Fruit fly (Drosophila melanogaster): ENCODE results near the gene ppk5.

Gene ppk5

dm6 chr3L:21534360-21534759, at the start of gene ppk5:
Gene ppk5 (plus strand): TSS chr3L:21534660.
- TF ChIP-seq Dll (optimal IDR thresholded peaks at IDR 0.05) (no peak), usp (GFP tag; optimal IDR thresholded peaks at IDR 0.05) (no peak), pan (optimal IDR thresholded peaks at IDR 0.05) (no peak), CG8478 (optimal IDR thresholded peaks at IDR 0.05) (no peak), EcR (GFP tag; optimal IDR thresholded peaks at IDR 0.05) (no peak), psq (optimal IDR thresholded peaks at IDR 0.05) (no peak)

- TF ChIP-seq CG8478 (optimal IDR thresholded peaks at IDR 0.05) (no peak), EcR (GFP tag; optimal IDR thresholded peaks at IDR 0.05) (no peak), usp (GFP tag; optimal IDR thresholded peaks at IDR 0.05) (no peak), pan (optimal IDR thresholded peaks at IDR 0.05) (no peak), psq (optimal IDR thresholded peaks at IDR 0.05) (no peak), Dll (optimal IDR thresholded peaks at IDR 0.05) (no peak)
Measured at dm6 chr3L:21490486-21490885, 44.0 kb upstream of the ppk5 start, which contains the start of gene Neu2. Gene Neu2 (minus strand): TSS chr3L:21490586.

dm6 chr3L:21492723-21493316, 41.6 kb upstream of the ppk5 start, which contains the start of the genes CG7202 and CG7519:
Gene CG7202 (minus strand): TSS chr3L:21492773.
Gene CG7519 (plus strand): TSS chr3L:21493083.
- TF ChIP-seq pan (optimal IDR thresholded peaks at IDR 0.05) (no peak), EcR (GFP tag; optimal IDR thresholded peaks at IDR 0.05) (no peak), psq (optimal IDR thresholded peaks at IDR 0.05) (no peak), CG8478 (optimal IDR thresholded peaks at IDR 0.05) (no peak), usp (GFP tag; optimal IDR thresholded peaks at IDR 0.05) (no peak), Dll (optimal IDR thresholded peaks at IDR 0.05) (no peak)

dm6 chr3L:21496502-21496864, 38.0 kb upstream of the ppk5 start:
- no peak for TF ChIP-seq usp (GFP tag; optimal IDR thresholded peaks at IDR 0.05)

- no peak for TF ChIP-seq usp (GFP tag; optimal IDR thresholded peaks at IDR 0.05)
- TF ChIP-seq CG8478 (optimal IDR thresholded peaks at IDR 0.05) = no peak
- TF ChIP-seq Dll (optimal IDR thresholded peaks at IDR 0.05) = no peak
- no peak for TF ChIP-seq EcR (GFP tag; optimal IDR thresholded peaks at IDR 0.05)
- TF ChIP-seq pan (optimal IDR thresholded peaks at IDR 0.05) = no peak
- TF ChIP-seq psq (optimal IDR thresholded peaks at IDR 0.05) = no peak
Measured at dm6 chr3L:21496865-21497634, 37.4 kb upstream of the ppk5 start, which contains the start of gene Hr78. Gene Hr78 (minus strand): TSS chr3L:21497494.

- no peak for TF ChIP-seq usp (GFP tag; optimal IDR thresholded peaks at IDR 0.05)
- TF ChIP-seq psq (optimal IDR thresholded peaks at IDR 0.05) = no peak
- no peak for TF ChIP-seq CG8478 (optimal IDR thresholded peaks at IDR 0.05)
- no peak for TF ChIP-seq pan (optimal IDR thresholded peaks at IDR 0.05)
- no peak for TF ChIP-seq EcR (GFP tag; optimal IDR thresholded peaks at IDR 0.05)
- no peak for TF ChIP-seq Dll (optimal IDR thresholded peaks at IDR 0.05)
Measured at dm6 chr3L:21501172-21501571, 33.3 kb upstream of the ppk5 start, which contains the start of gene Est-Q. Gene Est-Q (plus strand): TSS chr3L:21501421.

- no peak for TF ChIP-seq EcR (GFP tag; optimal IDR thresholded peaks at IDR 0.05)
- TF ChIP-seq usp (GFP tag; optimal IDR thresholded peaks at IDR 0.05) = no peak
- no peak for TF ChIP-seq psq (optimal IDR thresholded peaks at IDR 0.05)
- no peak for TF ChIP-seq Dll (optimal IDR thresholded peaks at IDR 0.05)
- no peak for TF ChIP-seq pan (optimal IDR thresholded peaks at IDR 0.05)
- no peak for TF ChIP-seq CG8478 (optimal IDR thresholded peaks at IDR 0.05)
Measured at dm6 chr3L:21501928-21502327, 32.5 kb upstream of the ppk5 start.

dm6 chr3L:21507354-21507928, 27.0 kb upstream of the ppk5 start, which contains the start of the genes Glg1 and M6:
Gene Glg1 (minus strand): TSS chr3L:21507538.
Gene M6 (plus strand): TSS chr3L:21507852.
- no peak for TF ChIP-seq pan (optimal IDR thresholded peaks at IDR 0.05)
- no peak for TF ChIP-seq psq (optimal IDR thresholded peaks at IDR 0.05)

dm6 chr3L:21507955-21508354, 26.5 kb upstream of the ppk5 start:
- TF ChIP-seq CG8478 (optimal IDR thresholded peaks at IDR 0.05) = no peak
- TF ChIP-seq pan (optimal IDR thresholded peaks at IDR 0.05) = peak; percentile 7

dm6 chr3L:21508621-21509020, 25.8 kb upstream of the ppk5 start:
- no peak for TF ChIP-seq pan (optimal IDR thresholded peaks at IDR 0.05)
- TF ChIP-seq Dll (optimal IDR thresholded peaks at IDR 0.05) = no peak
- peak in 1 of 2 experiments; percentile 57 for TF ChIP-seq EcR (GFP tag; optimal IDR thresholded peaks at IDR 0.05)
- TF ChIP-seq psq (optimal IDR thresholded peaks at IDR 0.05) = no peak

dm6 chr3L:21509488-21510122, 24.9 kb upstream of the ppk5 start:
- TF ChIP-seq CG8478 (optimal IDR thresholded peaks at IDR 0.05) = no peak
- TF ChIP-seq Dll (optimal IDR thresholded peaks at IDR 0.05) = no peak
- TF ChIP-seq psq (optimal IDR thresholded peaks at IDR 0.05) = no peak
- no peak for TF ChIP-seq EcR (GFP tag; optimal IDR thresholded peaks at IDR 0.05)
- TF ChIP-seq usp (GFP tag; optimal IDR thresholded peaks at IDR 0.05) = no peak
- TF ChIP-seq pan (optimal IDR thresholded peaks at IDR 0.05) = no peak

Measured in whole organism.